Worm (Caenorhabditis elegans): ENCODE data around the gene C46F11.4.

The C46F11.4 gene

ce11 chrIII:3664224-3664623 lies at the start of gene C46F11.4:
C46F11.4 (minus strand) TSS chrIII:3664304.
- TF ChIP-seq dao-5 (tag; optimal IDR thresholded peaks at IDR 0.05): no peak
- peak; percentile 62 for TF ChIP-seq him-1 (tag; optimal IDR thresholded peaks at IDR 0.05)
- TF ChIP-seq W03F9.2 (tag; optimal IDR thresholded peaks at IDR 0.05): peak; percentile 27

DNA sequence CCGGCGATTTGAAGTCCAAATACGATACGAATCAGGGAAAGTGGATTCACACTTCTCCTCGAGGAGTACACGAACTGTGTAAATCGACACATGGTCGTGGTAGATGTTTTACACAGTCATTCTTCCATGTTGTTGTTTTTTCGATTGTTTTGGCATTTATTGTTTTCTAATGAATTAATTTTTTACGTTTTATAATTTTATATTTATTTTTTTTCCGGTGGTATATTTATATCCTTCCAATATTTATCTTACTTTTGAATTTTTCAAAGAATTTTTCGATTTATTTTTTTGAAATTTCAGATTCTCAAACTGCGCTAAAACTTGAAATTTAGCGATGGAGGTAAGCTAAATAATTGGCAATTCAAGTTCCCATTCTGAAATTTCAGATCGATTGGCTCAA lies 49.1 kb upstream of the C46F11.4 start, which contains the start of gene nrde-1:
nrde-1 (plus strand) TSS at position 301 of the 400 bp plus-strand sequence.
- TF ChIP-seq W03F9.2 (tag; optimal IDR thresholded peaks at IDR 0.05) (no peak), dao-5 (tag; optimal IDR thresholded peaks at IDR 0.05) (no peak), him-1 (tag; optimal IDR thresholded peaks at IDR 0.05) (no peak)

DNA sequence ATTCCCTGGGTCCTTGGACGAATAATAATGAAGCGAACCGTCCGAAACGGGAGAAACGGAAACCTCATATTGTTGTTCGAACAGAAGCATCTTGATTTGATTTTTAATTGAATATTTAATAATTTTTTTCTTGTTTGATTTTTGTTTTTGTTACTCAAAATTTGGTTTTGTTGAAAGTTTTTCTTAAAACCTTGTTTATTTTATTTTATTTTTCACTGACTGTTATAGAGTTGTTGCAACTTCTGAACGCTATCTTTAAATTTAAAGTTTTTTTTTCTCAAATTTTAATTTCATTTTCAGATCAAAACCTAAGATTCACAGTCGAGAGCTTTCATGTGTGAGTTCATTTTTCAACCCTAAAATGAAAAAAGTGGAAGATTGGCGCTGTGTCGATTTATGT lies 44.9 kb upstream of the C46F11.4 start, which contains the start of gene alkb-8:
alkb-8 (plus strand) TSS at position 301 of the 400 bp plus-strand sequence.
- TF ChIP-seq him-1 (tag; optimal IDR thresholded peaks at IDR 0.05) (no peak), W03F9.2 (tag; optimal IDR thresholded peaks at IDR 0.05) (no peak), dao-5 (tag; optimal IDR thresholded peaks at IDR 0.05) (no peak)

- TF ChIP-seq him-1 (tag; optimal IDR thresholded peaks at IDR 0.05) (no peak), dao-5 (tag; optimal IDR thresholded peaks at IDR 0.05) (no peak), W03F9.2 (tag; optimal IDR thresholded peaks at IDR 0.05) (no peak)
Observed at ce11 chrIII:3706586-3706985, 42.5 kb upstream of the C46F11.4 start, which contains the start of gene dph-1. dph-1 (plus strand) TSS chrIII:3706886.

DNA sequence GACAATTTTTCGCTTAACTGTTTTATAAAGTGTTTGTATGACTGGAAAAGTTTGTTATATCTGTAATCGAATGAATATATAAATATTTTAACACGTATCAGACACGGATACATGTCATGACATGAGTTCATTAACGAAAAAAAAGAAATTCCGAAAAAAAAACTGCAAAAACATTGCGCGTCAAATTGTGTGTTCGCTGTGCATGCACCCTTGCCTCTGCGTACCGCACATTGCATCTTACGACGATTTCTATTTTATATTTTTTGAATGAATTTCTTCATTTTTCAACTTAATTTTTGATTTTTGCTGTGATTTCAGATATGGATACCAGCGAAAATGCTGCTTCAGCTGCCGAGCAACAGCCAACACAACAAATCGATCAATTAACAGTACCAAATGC lies 40.9 kb upstream of the C46F11.4 start, which contains the start of gene wdr-5.1:
wdr-5.1 (plus strand) TSS at position 319 of the 400 bp plus-strand sequence.
- TF ChIP-seq him-1 (tag; optimal IDR thresholded peaks at IDR 0.05): no peak
- TF ChIP-seq W03F9.2 (tag; optimal IDR thresholded peaks at IDR 0.05): no peak
- TF ChIP-seq dao-5 (tag; optimal IDR thresholded peaks at IDR 0.05): no peak

ce11 chrIII:3703397-3703796 lies 39.3 kb upstream of the C46F11.4 start, which contains the start of gene C14B1.3:
C14B1.3 (plus strand) TSS chrIII:3703564.
- TF ChIP-seq dao-5 (tag; optimal IDR thresholded peaks at IDR 0.05): no peak
- peak; percentile 45 for TF ChIP-seq W03F9.2 (tag; optimal IDR thresholded peaks at IDR 0.05)

ce11 chrIII:3701411-3702310 lies 37.6 kb upstream of the C46F11.4 start, which contains the start of the genes pdi-1 and C14B1.2:
pdi-1 (minus strand) TSS chrIII:3701461.
C14B1.2 (plus strand) TSS chrIII:3702260.
- TF ChIP-seq dao-5 (tag; optimal IDR thresholded peaks at IDR 0.05) (no peak), him-1 (tag; optimal IDR thresholded peaks at IDR 0.05) (no peak), W03F9.2 (tag; optimal IDR thresholded peaks at IDR 0.05) (no peak)

ce11 chrIII:3699275-3699674 lies 35.2 kb upstream of the C46F11.4 start, which contains the start of gene cyn-9:
cyn-9 (minus strand) TSS chrIII:3699640.
- no peak for TF ChIP-seq W03F9.2 (tag; optimal IDR thresholded peaks at IDR 0.05)
- TF ChIP-seq him-1 (tag; optimal IDR thresholded peaks at IDR 0.05): no peak
- TF ChIP-seq dao-5 (tag; optimal IDR thresholded peaks at IDR 0.05): no peak

- TF ChIP-seq him-1 (tag; optimal IDR thresholded peaks at IDR 0.05): no peak
Observed at ce11 chrIII:3698366-3698765, 34.3 kb upstream of the C46F11.4 start.

DNA sequence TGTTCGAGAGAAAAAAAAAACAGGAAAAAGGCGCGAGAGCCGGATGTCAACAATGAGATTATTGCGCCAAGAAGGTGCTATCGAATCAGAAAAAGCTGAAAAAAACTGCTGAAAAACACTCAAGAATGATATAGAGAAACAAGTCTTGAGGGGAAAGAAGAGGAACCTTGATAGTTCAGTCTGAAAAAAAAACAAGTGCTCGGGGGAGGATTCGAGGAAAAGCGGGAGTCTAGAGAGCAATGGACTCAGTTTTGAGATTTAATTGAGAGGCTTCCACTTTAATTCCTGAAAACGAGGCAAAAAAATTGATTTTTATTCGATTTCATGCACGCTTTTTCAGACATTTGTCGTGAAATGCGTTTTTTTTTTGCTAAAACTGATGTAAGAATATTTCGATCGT lies 30.5 kb upstream of the C46F11.4 start, which contains the start of gene npr-15:
npr-15 (minus strand) TSS at position 101 of the 400 bp plus-strand sequence.
- TF ChIP-seq dao-5 (tag; optimal IDR thresholded peaks at IDR 0.05) (no peak), him-1 (tag; optimal IDR thresholded peaks at IDR 0.05) (no peak), W03F9.2 (tag; optimal IDR thresholded peaks at IDR 0.05) (no peak)

- TF ChIP-seq him-1 (tag; optimal IDR thresholded peaks at IDR 0.05): no peak
- TF ChIP-seq W03F9.2 (tag; optimal IDR thresholded peaks at IDR 0.05): no peak
- no peak for TF ChIP-seq dao-5 (tag; optimal IDR thresholded peaks at IDR 0.05)
Observed at ce11 chrIII:3692516-3692915, 28.4 kb upstream of the C46F11.4 start.

ce11 chrIII:3682869-3683403 lies 18.8 kb upstream of the C46F11.4 start:
- TF ChIP-seq him-1 (tag; optimal IDR thresholded peaks at IDR 0.05) (no peak), dao-5 (tag; optimal IDR thresholded peaks at IDR 0.05) (no peak), W03F9.2 (tag; optimal IDR thresholded peaks at IDR 0.05) (no peak)

ce11 chrIII:3681351-3681938 lies 17.3 kb upstream of the C46F11.4 start:
- TF ChIP-seq W03F9.2 (tag; optimal IDR thresholded peaks at IDR 0.05) (no peak), him-1 (tag; optimal IDR thresholded peaks at IDR 0.05) (no peak), dao-5 (tag; optimal IDR thresholded peaks at IDR 0.05) (no peak)
